Fruit fly (Drosophila melanogaster) whole organism, embryonic: ENCODE measurements around the gene trv.

ENCODE experiments used
- Antp ChIP-seq: fragments of 200-800 bp; sonication (Bioruptor generic); optimal IDR thresholded peaks from 3 replicates; lab custom pipeline; 2016; ENCODE audit warnings: missing biosample characterization, missing genetic modification characterization
- CG10979 ChIP-seq: fragments of 200-800 bp; sonication (Bioruptor generic); optimal IDR thresholded peaks from 2 replicates; lab custom pipeline; 2018; ENCODE audit warnings: missing biosample characterization, mild to moderate bottlenecking, missing genetic modification characterization, moderate library complexity
- CG13287 ChIP-seq: fragments of 200-800 bp; sonication (Bioruptor generic); IDR thresholded peaks from 2 replicates; pipeline ENCODE4 v1.3.6; 2022; ENCODE audit warnings: missing biosample characterization, missing genetic modification characterization; ENCODE audit not compliant: partially characterized antibody
- CG17328 ChIP-seq: fragments of 200-800 bp; sonication (Bioruptor generic); IDR thresholded peaks from 2 replicates; pipeline ENCODE4 v1.3.6; 2022; ENCODE audit warnings: missing biosample characterization, missing genetic modification characterization
- CG17359 ChIP-seq: fragments of 200-800 bp; sonication (Bioruptor generic); optimal IDR thresholded peaks from 3 replicates; lab custom pipeline; 2018; ENCODE audit warnings: missing biosample characterization, mild to moderate bottlenecking, missing genetic modification characterization, moderate library complexity
- CG18262 ChIP-seq: fragments of 200-800 bp; optimal IDR thresholded peaks from 3 replicates; lab custom pipeline; 2019; ENCODE audit warnings: missing biosample characterization, mild to moderate bottlenecking, missing genetic modification characterization, moderate library complexity
- CG18476 ChIP-seq: fragments of 200-800 bp; sonication (Bioruptor generic); optimal IDR thresholded peaks from 2 replicates; lab custom pipeline; 2016; ENCODE audit warnings: missing biosample characterization, mild to moderate bottlenecking, missing genetic modification characterization
- CG2202 ChIP-seq: fragments of 200-800 bp; sonication (Bioruptor generic); optimal IDR thresholded peaks from 2 replicates; lab custom pipeline; 2018; ENCODE audit warnings: missing biosample characterization, mild to moderate bottlenecking, missing genetic modification characterization
- CG2678 ChIP-seq: fragments of 200-800 bp; sonication (Bioruptor generic); optimal IDR thresholded peaks from 3 replicates; lab custom pipeline; 2019; ENCODE audit warnings: missing biosample characterization, mild to moderate bottlenecking, missing genetic modification characterization, moderate library complexity
- CG2712 ChIP-seq: fragments of 200-800 bp; optimal IDR thresholded peaks from 3 replicates; lab custom pipeline; 2019; ENCODE audit warnings: missing biosample characterization, mild to moderate bottlenecking, missing genetic modification characterization, moderate library complexity
- CG34376 ChIP-seq: fragments of 200-800 bp; sonication (Bioruptor generic); optimal IDR thresholded peaks from 2 replicates; lab custom pipeline; 2018; ENCODE audit warnings: missing biosample characterization, mild to moderate bottlenecking, missing genetic modification characterization
- CG4730 ChIP-seq: fragments of 200-800 bp; sonication (Bioruptor generic); IDR thresholded peaks from 2 replicates; pipeline ENCODE4 v1.3.6; 2022; ENCODE audit warnings: missing biosample characterization, missing genetic modification characterization
- CG5180 ChIP-seq: fragments of 200-800 bp; sonication (Bioruptor generic); optimal IDR thresholded peaks from 3 replicates; lab custom pipeline; 2017; ENCODE audit warnings: missing biosample characterization, missing genetic modification characterization, mild to moderate bottlenecking, moderate library complexity, missing genetic modification reagents
- CG6654 ChIP-seq: fragments of 200-800 bp; sonication (Bioruptor generic); optimal IDR thresholded peaks from 2 replicates; lab custom pipeline; 2017; ENCODE audit warnings: missing biosample characterization, mild to moderate bottlenecking, missing genetic modification characterization
- CG9797 ChIP-seq: fragments of 200-800 bp; sonication (Bioruptor generic); optimal IDR thresholded peaks from 3 replicates; lab custom pipeline; 2018; ENCODE audit warnings: missing biosample characterization, mild to moderate bottlenecking, missing genetic modification characterization
- D19B ChIP-seq: fragments of 200-800 bp; sonication (Bioruptor generic); optimal IDR thresholded peaks from 2 replicates; lab custom pipeline; 2017; ENCODE audit warnings: missing biosample characterization, mild to moderate bottlenecking, missing genetic modification characterization
- Ets97D ChIP-seq: fragments of 200-800 bp; sonication (Bioruptor generic); optimal IDR thresholded peaks from 3 replicates; lab custom pipeline; 2016; ENCODE audit warnings: missing biosample characterization, missing genetic modification characterization
- H15 ChIP-seq: fragments of 200-800 bp; sonication (Bioruptor generic); IDR thresholded peaks from 3 replicates; pipeline ENCODE4 v1.3.6; 2022; ENCODE audit warnings: missing biosample characterization, missing genetic modification characterization
- H2.0 ChIP-seq: fragments of 200-800 bp; sonication (Bioruptor generic); IDR thresholded peaks from 2 replicates; pipeline ENCODE4 v1.3.6; 2022; ENCODE audit warnings: missing biosample characterization, missing genetic modification characterization
- HHEX ChIP-seq: fragments of 200-800 bp; sonication (Bioruptor generic); optimal IDR thresholded peaks from 3 replicates; lab custom pipeline; 2017; ENCODE audit warnings: missing biosample characterization, mild to moderate bottlenecking, missing genetic modification characterization, missing genetic modification reagents
- HLH54F ChIP-seq: fragments of 200-800 bp; sonication (Bioruptor generic); optimal IDR thresholded peaks from 3 replicates; lab custom pipeline; 2016; ENCODE audit warnings: missing biosample characterization, missing genetic modification characterization
- Oaz ChIP-seq: fragments of 200-800 bp; sonication (Bioruptor generic); IDR thresholded peaks from 2 replicates; pipeline ENCODE4 v1.3.6; 2022; ENCODE audit warnings: missing biosample characterization, missing genetic modification characterization
- Ssrp ChIP-seq: fragments of 200-800 bp; sonication (Bioruptor generic); optimal IDR thresholded peaks from 2 replicates; lab custom pipeline; 2018; ENCODE audit warnings: missing biosample characterization, mild to moderate bottlenecking, missing genetic modification characterization, moderate library complexity
- TFAM ChIP-seq: fragments of 200-800 bp; sonication (Bioruptor generic); optimal IDR thresholded peaks from 2 replicates; lab custom pipeline; 2017; ENCODE audit warnings: missing biosample characterization, missing genetic modification characterization, inconsistent platforms
- Taf1 ChIP-seq: fragments of 200-800 bp; sonication (Bioruptor generic); IDR thresholded peaks from 2 replicates; pipeline ENCODE4 v1.3.6; 2022; ENCODE audit warnings: missing biosample characterization, missing genetic modification characterization
- Usf ChIP-seq: fragments of 200-800 bp; sonication (Bioruptor generic); optimal IDR thresholded peaks from 2 replicates; lab custom pipeline; 2017; ENCODE audit warnings: missing genotype, missing biosample characterization, missing genetic modification characterization
- ab ChIP-seq: fragments of 200-800 bp; sonication (Bioruptor generic); optimal IDR thresholded peaks from 2 replicates; lab custom pipeline; 2016; ENCODE audit warnings: missing biosample characterization, missing genetic modification characterization
- az2 ChIP-seq: fragments of 200-800 bp; sonication (Bioruptor generic); optimal IDR thresholded peaks from 3 replicates; lab custom pipeline; 2016; ENCODE audit warnings: missing biosample characterization, missing genetic modification characterization
- cas ChIP-seq: fragments of 200-800 bp; sonication (Bioruptor generic); IDR thresholded peaks from 2 replicates; pipeline ENCODE4 v1.3.6; 2022; ENCODE audit warnings: missing biosample characterization, missing genetic modification characterization
- caup ChIP-seq: fragments of 200-800 bp; sonication (Bioruptor generic); optimal IDR thresholded peaks from 3 replicates; lab custom pipeline; 2017; ENCODE audit warnings: missing biosample characterization, mild to moderate bottlenecking, missing genetic modification characterization, moderate library complexity; ENCODE audit not compliant: severe bottlenecking
- chinmo ChIP-seq: fragments of 200-800 bp; sonication (Bioruptor generic); IDR thresholded peaks from 4 replicates; pipeline ENCODE4 v1.3.6; 2022; ENCODE audit warnings: missing biosample characterization, missing genetic modification characterization; ENCODE audit not compliant: partially characterized antibody
- danr ChIP-seq: fragments of 200-800 bp; sonication (Bioruptor generic); IDR thresholded peaks from 2 replicates; pipeline ENCODE4 v1.3.6; 2022; ENCODE audit warnings: missing biosample characterization, missing genetic modification characterization
- dmrt11E ChIP-seq: fragments of 200-800 bp; sonication (Bioruptor generic); optimal IDR thresholded peaks from 3 replicates; lab custom pipeline; 2018; ENCODE audit warnings: missing biosample characterization, mild to moderate bottlenecking, missing genetic modification characterization, moderate library complexity
- dmrt99B ChIP-seq: fragments of 200-800 bp; sonication (Bioruptor generic); optimal IDR thresholded peaks from 2 replicates; lab custom pipeline; 2018; ENCODE audit warnings: missing biosample characterization, mild to moderate bottlenecking, missing genetic modification characterization, moderate library complexity
- esg ChIP-seq: fragments of 200-800 bp; sonication (Bioruptor generic); conservative IDR thresholded peaks from 2 replicates; pipeline ENCODE4 v1.3.6; 2022; ENCODE audit warnings: missing biosample characterization, missing genetic modification characterization
- eve ChIP-seq, 2 experiments: fragments of >200 bp; optimal IDR thresholded peaks; 2 replicates each; lab custom pipeline; 2017; ENCODE audit warnings: missing biosample characterization in 2 of 2, missing genetic modification characterization in 2 of 2
- exex ChIP-seq: fragments of 200-800 bp; sonication (Bioruptor generic); optimal IDR thresholded peaks from 4 replicates; lab custom pipeline; 2018; ENCODE audit warnings: missing biosample characterization, mild to moderate bottlenecking, missing genetic modification characterization, moderate library complexity
- gce ChIP-seq: fragments of 200-800 bp; sonication (Bioruptor generic); IDR thresholded peaks from 3 replicates; pipeline ENCODE4 v1.3.6; 2022; ENCODE audit warnings: missing biosample characterization, missing genetic modification characterization
- grau ChIP-seq: fragments of 200-800 bp; optimal IDR thresholded peaks from 3 replicates; lab custom pipeline; 2019; ENCODE audit warnings: missing biosample characterization, mild to moderate bottlenecking, missing genetic modification characterization, moderate library complexity
- her ChIP-seq: fragments of 200-800 bp; sonication (Bioruptor generic); optimal IDR thresholded peaks from 2 replicates; lab custom pipeline; 2016; ENCODE audit warnings: missing biosample characterization, missing genetic modification characterization
- ind ChIP-seq: fragments of 200-800 bp; sonication (Bioruptor generic); optimal IDR thresholded peaks from 3 replicates; lab custom pipeline; 2016; ENCODE audit warnings: missing biosample characterization, missing genetic modification characterization
- inv ChIP-seq: fragments of 200-800 bp; sonication (Bioruptor generic); IDR thresholded peaks from 2 replicates; pipeline ENCODE4 v1.3.6; 2022; ENCODE audit warnings: missing biosample characterization, missing genetic modification characterization; ENCODE audit not compliant: partially characterized antibody
- p53 ChIP-seq: fragments of 200-800 bp; sonication (Bioruptor generic); optimal IDR thresholded peaks from 2 replicates; lab custom pipeline; 2016; ENCODE audit warnings: missing biosample characterization, missing genetic modification characterization
- peb ChIP-seq: fragments of 200-800 bp; sonication (Bioruptor generic); IDR thresholded peaks from 2 replicates; pipeline ENCODE4 v1.3.6; 2022; ENCODE audit warnings: missing biosample characterization, missing genetic modification characterization
- pros ChIP-seq: fragments of 200-800 bp; sonication (Bioruptor generic); optimal IDR thresholded peaks from 3 replicates; lab custom pipeline; 2019; ENCODE audit warnings: missing biosample characterization, mild to moderate bottlenecking, missing genetic modification characterization, moderate library complexity
- sc ChIP-seq, 3 experiments: fragments of >200 bp in 2 of 3; fragments of 200-800 bp in 1 of 3; sonication (Bioruptor generic) in 1 of 3; optimal IDR thresholded peaks; 2 replicates in 2 of 3; 3 replicates in 1 of 3; lab custom pipeline; 2017; ENCODE audit warnings: mild to moderate bottlenecking in 1 of 3, missing biosample characterization in 1 of 3, missing genetic modification characterization in 1 of 3, missing genetic modification reagents in 1 of 3
- sim ChIP-seq: fragments of 200-800 bp; sonication (Bioruptor generic); IDR thresholded peaks from 2 replicates; pipeline ENCODE4 v1.3.6; 2022; ENCODE audit warnings: missing biosample characterization, missing genetic modification characterization
- sisA ChIP-seq: fragments of 200-800 bp; sonication (Bioruptor generic); IDR thresholded peaks from 2 replicates; pipeline ENCODE4 v1.3.6; 2022; ENCODE audit warnings: missing biosample characterization, missing genetic modification characterization
- slou ChIP-seq: fragments of 200-800 bp; sonication (Bioruptor generic); optimal IDR thresholded peaks from 3 replicates; lab custom pipeline; 2016; ENCODE audit warnings: missing biosample characterization, missing genetic modification characterization
- tap ChIP-seq: fragments of 200-800 bp; optimal IDR thresholded peaks from 3 replicates; lab custom pipeline; 2019; ENCODE audit warnings: missing biosample characterization, mild to moderate bottlenecking, missing genetic modification characterization, moderate library complexity
- tio ChIP-seq: fragments of 200-800 bp; sonication (Bioruptor generic); optimal IDR thresholded peaks from 2 replicates; lab custom pipeline; 2017; ENCODE audit warnings: missing biosample characterization, missing genetic modification characterization, inconsistent platforms

Gene trv

DNA sequence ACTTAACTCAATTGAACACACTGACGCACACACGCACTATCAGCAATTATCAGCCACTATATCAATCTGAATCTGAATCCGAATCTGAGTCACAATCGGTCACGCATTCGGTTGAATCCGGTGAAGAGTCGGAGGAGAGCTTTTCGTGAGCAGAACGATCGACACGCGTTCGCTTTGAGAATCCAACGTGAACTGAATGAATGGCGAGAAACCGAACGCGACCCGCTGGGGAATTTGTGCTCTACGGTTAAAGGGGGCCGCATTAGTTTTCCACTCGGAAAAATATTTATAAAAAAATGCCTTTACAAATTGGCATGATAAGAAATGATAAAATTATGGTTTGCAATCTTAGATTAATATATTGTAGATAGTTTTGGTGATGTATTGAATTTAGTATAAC, 38.2 kb upstream of the trv start, which contains the start of gene betaTub97EF (continued):
- TF ChIP-seq HHEX (no peak), CG2678 (tag; lab: Kevin White, UChicago) (no peak), CG5180 (GFP tag; lab: Kevin White, UChicago) (no peak), CG2202 (no peak), CG17328 (GFP tag; lab: Robert Waterston, UW) (no peak), H15 (GFP tag; lab: Robert Waterston, UW) (no peak), her (GFP tag; lab: Kevin White, UChicago) (no peak), peb (GFP tag; lab: Robert Waterston, UW) (no peak), CG6654 (GFP tag; lab: Kevin White, UChicago) (no peak), HLH54F (no peak), dmrt11E (tag; lab: Kevin White, UChicago) (no peak), CG18262 (no peak), sisA (GFP tag; lab: Robert Waterston, UW) (no peak), danr (GFP tag; lab: Robert Waterston, UW) (no peak), grau (tag; lab: Kevin White, UChicago) (no peak), sc (optimal IDR thresholded peaks at IDR 0.05; lab: Kevin White, UChicago) (no peak), sc (GFP tag; optimal IDR thresholded peaks at IDR 0.05; lab: Kevin White, UChicago) (no peak), tio (GFP tag; lab: Kevin White, UChicago) (no peak), CG9797 (GFP tag; lab: Kevin White, UChicago) (no peak), pros (no peak), CG18476 (GFP tag; lab: Kevin White, UChicago) (no peak), ind (GFP tag; lab: Kevin White, UChicago) (no peak), cas (no peak), p53 (GFP tag; lab: Kevin White, UChicago) (no peak), CG2712 (no peak), gce (GFP tag; lab: Robert Waterston, UW) (peak; percentile 18; the same call in 1 of the 3 replicates), TFAM (GFP tag; lab: Kevin White, UChicago) (no peak), chinmo (peak; percentile 68; the same call in 1 of the 4 replicates), esg (GFP tag; lab: Robert Waterston, UW) (0 out of 2 replicates have a peak, but pooled peaks have one; percentile 7), sim (GFP tag; lab: Robert Waterston, UW) (no peak), CG4730 (0 out of 2 replicates have a peak, but pooled peaks have one; percentile 15), caup (no peak), D19B (GFP tag; lab: Kevin White, UChicago) (no peak), Oaz (no peak), slou (GFP tag; lab: Kevin White, UChicago) (peak; percentile 1), ab (no peak), Taf1 (no peak), Antp (GFP tag; lab: Kevin White, UChicago) (no peak), CG17359 (tag; lab: Kevin White, UChicago) (no peak), inv (GFP tag; lab: Robert Waterston, UW) (no peak), CG10979 (tag; lab: Kevin White, UChicago) (no peak), CG13287 (no peak; the same call in 1 of the 2 replicates), Ssrp (tag; lab: Kevin White, UChicago) (no peak), Ets97D (GFP tag; lab: Kevin White, UChicago) (no peak), CG34376 (no peak), H2.0 (GFP tag; lab: Robert Waterston, UW) (peak; percentile 5; the same call in 1 of the 2 replicates), dmrt99B (tag; lab: Kevin White, UChicago) (no peak), tap (tag; lab: Kevin White, UChicago) (no peak), eve (GFP tag; optimal IDR thresholded peaks at IDR 0.05; lab: Kevin White, UChicago) (no peak), az2 (GFP tag; lab: Kevin White, UChicago) (no peak), Usf (GFP tag; lab: Kevin White, UChicago) (no peak), exex (no peak)
